Fruit fly (Drosophila melanogaster) whole organism, prepupa: ENCODE results near the gene CG45066.

ENCODE experiments used
- Blimp-1 ChIP-seq: fragments of 200-800 bp; sonication (Bioruptor generic); optimal IDR thresholded peaks from 3 replicates; lab custom pipeline; 2017; ENCODE audit warnings: missing biosample characterization, missing genetic modification characterization, mild to moderate bottlenecking, moderate library complexity, missing genetic modification reagents
- CG10631 ChIP-seq: fragments of 200-800 bp; sonication (Bioruptor generic); optimal IDR thresholded peaks from 2 replicates; lab custom pipeline; 2016; ENCODE audit warnings: missing biosample characterization, missing genetic modification characterization
- CG10669 ChIP-seq: fragments of 200-800 bp; sonication (Bioruptor generic); optimal IDR thresholded peaks from 3 replicates; lab custom pipeline; 2018; ENCODE audit warnings: missing biosample characterization, mild to moderate bottlenecking, missing genetic modification characterization, moderate library complexity
- CG11294 ChIP-seq: fragments of 200-800 bp; sonication (Bioruptor generic); IDR thresholded peaks from 2 replicates; pipeline ENCODE4 v1.3.6; 2022; ENCODE audit warnings: missing biosample characterization, missing genetic modification characterization
- CG11762 ChIP-seq: fragments of 200-800 bp; sonication (Bioruptor generic); optimal IDR thresholded peaks from 3 replicates; lab custom pipeline; 2016; ENCODE audit warnings: missing biosample characterization, missing genetic modification characterization; ENCODE audit not compliant: insufficient read depth
- CG11902 ChIP-seq: fragments of 200-800 bp; sonication (Bioruptor generic); optimal IDR thresholded peaks from 3 replicates; lab custom pipeline; 2016; ENCODE audit warnings: missing biosample characterization, missing genetic modification characterization
- CG15336 ChIP-seq: fragments of 200-800 bp; sonication (Bioruptor generic); IDR thresholded peaks from 2 replicates; pipeline ENCODE4 v1.3.6; 2022; ENCODE audit warnings: missing biosample characterization, missing genetic modification characterization
- CG1621 ChIP-seq: fragments of 200-800 bp; sonication (Bioruptor generic); optimal IDR thresholded peaks from 3 replicates; lab custom pipeline; 2018; ENCODE audit warnings: missing biosample characterization, mild to moderate bottlenecking, missing genetic modification characterization
- CG16779 ChIP-seq: fragments of 200-800 bp; sonication (Bioruptor generic); optimal IDR thresholded peaks from 3 replicates; lab custom pipeline; 2017; ENCODE audit warnings: missing biosample characterization, mild to moderate bottlenecking, missing genetic modification characterization
- CG34406 ChIP-seq: fragments of 200-800 bp; sonication (Bioruptor generic); optimal IDR thresholded peaks from 3 replicates; lab custom pipeline; 2016; ENCODE audit warnings: missing biosample characterization, missing genetic modification characterization
- CG3919 ChIP-seq: fragments of 200-800 bp; sonication (Bioruptor generic); optimal IDR thresholded peaks from 3 replicates; lab custom pipeline; 2016; ENCODE audit warnings: missing biosample characterization, missing genetic modification characterization
- CG4318 ChIP-seq: fragments of 200-800 bp; sonication (Bioruptor generic); optimal IDR thresholded peaks from 3 replicates; lab custom pipeline; 2017; ENCODE audit warnings: missing biosample characterization, mild to moderate bottlenecking, missing genetic modification characterization
- CG6163 ChIP-seq: fragments of 200-800 bp; sonication (Bioruptor generic); IDR thresholded peaks from 3 replicates; pipeline ENCODE4 v1.3.6; 2022; ENCODE audit warnings: missing biosample characterization, missing genetic modification characterization
- CG6276 ChIP-seq: fragments of 200-800 bp; sonication (Bioruptor generic); optimal IDR thresholded peaks from 2 replicates; lab custom pipeline; 2017; ENCODE audit warnings: missing biosample characterization, mild to moderate bottlenecking, missing genetic modification characterization
- CG6792 ChIP-seq: fragments of 200-800 bp; sonication (Bioruptor generic); optimal IDR thresholded peaks from 3 replicates; lab custom pipeline; 2016; ENCODE audit warnings: missing biosample characterization, missing genetic modification characterization
- CG6854 ChIP-seq: fragments of 200-800 bp; sonication (Bioruptor generic); optimal IDR thresholded peaks from 2 replicates; lab custom pipeline; 2017; ENCODE audit warnings: missing biosample characterization, mild to moderate bottlenecking, missing genetic modification characterization
- CG7368 ChIP-seq: fragments of 200-800 bp; sonication (Bioruptor generic); optimal IDR thresholded peaks from 3 replicates; lab custom pipeline; 2016; ENCODE audit warnings: missing biosample characterization, missing genetic modification characterization
- CG8119 ChIP-seq: fragments of 200-800 bp; sonication (Bioruptor generic); IDR thresholded peaks from 3 replicates; pipeline ENCODE4 v1.3.6; 2022; ENCODE audit warnings: missing biosample characterization, missing genetic modification characterization
- CG9139 ChIP-seq: fragments of 200-800 bp; sonication (Bioruptor generic); optimal IDR thresholded peaks from 3 replicates; lab custom pipeline; 2017; ENCODE audit warnings: missing biosample characterization, mild to moderate bottlenecking, missing genetic modification characterization
- Eip75B ChIP-seq: fragments of 200-800 bp; sonication (Bioruptor generic); optimal IDR thresholded peaks from 3 replicates; lab custom pipeline; 2016; ENCODE audit warnings: missing biosample characterization, missing genetic modification characterization
- Eip78C ChIP-seq: fragments of 200-800 bp; sonication (Bioruptor generic); peaks from one replicate; lab custom pipeline; 2016; ENCODE audit warnings: missing biosample characterization, missing genetic modification characterization
- Eip93F ChIP-seq: fragments of 200-800 bp; sonication (Bioruptor generic); optimal IDR thresholded peaks from 2 replicates; lab custom pipeline; 2016; ENCODE audit warnings: missing biosample characterization, mild to moderate bottlenecking, missing genetic modification characterization
- Ets21C ChIP-seq: fragments of 200-800 bp; sonication (Bioruptor generic); optimal IDR thresholded peaks from 3 replicates; lab custom pipeline; 2016; ENCODE audit warnings: missing biosample characterization, missing genetic modification characterization
- Ets96B ChIP-seq: fragments of 200-800 bp; optimal IDR thresholded peaks from 2 replicates; lab custom pipeline; 2019; ENCODE audit warnings: missing biosample characterization, mild to moderate bottlenecking, missing genetic modification characterization, moderate library complexity
- Gug ChIP-seq: fragments of 200-800 bp; sonication (Bioruptor generic); IDR thresholded peaks from 2 replicates; pipeline ENCODE4 v1.3.6; 2022; ENCODE audit warnings: missing biosample characterization, missing genetic modification characterization
- Hr38 ChIP-seq: sonication (Bioruptor generic); optimal IDR thresholded peaks from 2 replicates; lab custom pipeline; 2016; ENCODE audit warnings: missing biosample characterization, missing genetic modification characterization
- Hr39 ChIP-seq: fragments of 200-800 bp; sonication (Bioruptor generic); optimal IDR thresholded peaks from 2 replicates; lab custom pipeline; 2016; ENCODE audit warnings: missing biosample characterization, missing genetic modification characterization
- Hr4 ChIP-seq: fragments of 200-800 bp; sonication (Bioruptor generic); optimal IDR thresholded peaks from 3 replicates; lab custom pipeline; 2016; ENCODE audit warnings: missing biosample characterization, missing genetic modification characterization
- Met ChIP-seq: fragments of 200-800 bp; sonication (Bioruptor generic); optimal IDR thresholded peaks from 3 replicates; lab custom pipeline; 2016; ENCODE audit warnings: missing biosample characterization, missing genetic modification characterization
- OdsH ChIP-seq: fragments of 200-800 bp; sonication (Bioruptor generic); optimal IDR thresholded peaks from 3 replicates; lab custom pipeline; 2016; ENCODE audit warnings: missing biosample characterization, missing genetic modification characterization
- Smox ChIP-seq: fragments of 200-800 bp; sonication (Bioruptor generic); optimal IDR thresholded peaks from 3 replicates; lab custom pipeline; 2016; ENCODE audit warnings: missing biosample characterization, missing genetic modification characterization
- Sox102F ChIP-seq: fragments of 200-800 bp; sonication (Bioruptor generic); optimal IDR thresholded peaks from 2 replicates; lab custom pipeline; 2016; ENCODE audit warnings: missing biosample characterization, mild to moderate bottlenecking, missing genetic modification characterization
- Sox14 ChIP-seq: fragments of 200-800 bp; sonication (Bioruptor generic); optimal IDR thresholded peaks from 3 replicates; lab custom pipeline; 2016; ENCODE audit warnings: missing biosample characterization, missing genetic modification characterization
- Sox15 ChIP-seq: fragments of 200-800 bp; sonication (Bioruptor generic); optimal IDR thresholded peaks from 3 replicates; lab custom pipeline; 2016; ENCODE audit warnings: missing biosample characterization, missing genetic modification characterization
- acj6 ChIP-seq: fragments of 200-800 bp; sonication (Bioruptor generic); optimal IDR thresholded peaks from 3 replicates; lab custom pipeline; 2016; ENCODE audit warnings: missing biosample characterization, missing genetic modification characterization
- cyc ChIP-seq: fragments of 200-800 bp; sonication (Bioruptor generic); optimal IDR thresholded peaks from 3 replicates; lab custom pipeline; 2016; ENCODE audit warnings: missing biosample characterization, missing genetic modification characterization
- dac ChIP-seq: fragments of 200-800 bp; sonication (Bioruptor generic); optimal IDR thresholded peaks from 2 replicates; lab custom pipeline; 2017; ENCODE audit warnings: missing biosample characterization, mild to moderate bottlenecking, missing genetic modification characterization
- dsx ChIP-seq: fragments of 200-800 bp; optimal IDR thresholded peaks from 3 replicates; lab custom pipeline; 2019; ENCODE audit warnings: missing biosample characterization, mild to moderate bottlenecking, missing genetic modification characterization, moderate library complexity; ENCODE audit not compliant: poor library complexity, severe bottlenecking
- eg ChIP-seq: fragments of 200-800 bp; sonication (Bioruptor generic); IDR thresholded peaks from 3 replicates; pipeline ENCODE4 v1.3.6; 2022; ENCODE audit warnings: missing biosample characterization, missing genetic modification characterization
- esn ChIP-seq: fragments of 200-800 bp; sonication (Bioruptor generic); optimal IDR thresholded peaks from 2 replicates; lab custom pipeline; 2016; ENCODE audit warnings: missing biosample characterization, mild to moderate bottlenecking, missing genetic modification characterization, moderate library complexity
- fd59A ChIP-seq: fragments of 200-800 bp; sonication (Bioruptor generic); optimal IDR thresholded peaks from 2 replicates; lab custom pipeline; 2017; ENCODE audit warnings: missing biosample characterization, mild to moderate bottlenecking, missing genetic modification characterization, missing genetic modification reagents
- fd85E ChIP-seq: fragments of 200-800 bp; sonication (Bioruptor generic); optimal IDR thresholded peaks from 3 replicates; lab custom pipeline; 2016; ENCODE audit warnings: missing biosample characterization, missing genetic modification characterization
- fkh ChIP-seq: fragments of 200-800 bp; sonication (Bioruptor generic); optimal IDR thresholded peaks from 3 replicates; lab custom pipeline; 2017; ENCODE audit warnings: missing biosample characterization, mild to moderate bottlenecking, missing genetic modification characterization, moderate library complexity
- lz ChIP-seq: fragments of 200-800 bp; sonication (Bioruptor generic); optimal IDR thresholded peaks from 3 replicates; lab custom pipeline; 2016; ENCODE audit warnings: missing biosample characterization, missing genetic modification characterization
- net ChIP-seq: fragments of 200-800 bp; sonication (Bioruptor generic); optimal IDR thresholded peaks from 3 replicates; lab custom pipeline; 2016; ENCODE audit warnings: missing biosample characterization, missing genetic modification characterization
- pdm3 ChIP-seq: fragments of 200-800 bp; sonication (Bioruptor generic); optimal IDR thresholded peaks from 3 replicates; lab custom pipeline; 2016; ENCODE audit warnings: missing biosample characterization, missing genetic modification characterization
- salr ChIP-seq, 2 experiments: fragments of 200-800 bp; sonication (Bioruptor generic); optimal IDR thresholded peaks; 3 replicates each; lab custom pipeline; 2016 to 2018; ENCODE audit warnings: missing biosample characterization in 2 of 2, missing genetic modification characterization in 2 of 2, mild to moderate bottlenecking in 1 of 2
- spab ChIP-seq: fragments of 200-800 bp; sonication (Bioruptor generic); optimal IDR thresholded peaks from 2 replicates; lab custom pipeline; 2017; ENCODE audit warnings: missing biosample characterization, mild to moderate bottlenecking, missing genetic modification characterization, missing genetic modification reagents
- ss ChIP-seq, 2 experiments: fragments of 200-800 bp; sonication (Bioruptor generic); optimal IDR thresholded peaks; 2 replicates in 1 of 2; 3 replicates in 1 of 2; lab custom pipeline; 2017 to 2018; ENCODE audit warnings: mild to moderate bottlenecking in 2 of 2, missing biosample characterization in 2 of 2, missing genetic modification characterization in 2 of 2, moderate library complexity in 1 of 2
- svp ChIP-seq: fragments of 200-800 bp; sonication (Bioruptor generic); peaks from one replicate; lab custom pipeline; 2016; ENCODE audit warnings: missing biosample characterization, missing genetic modification characterization
- topi ChIP-seq: fragments of 200-800 bp; sonication (Bioruptor generic); optimal IDR thresholded peaks from 3 replicates; lab custom pipeline; 2016; ENCODE audit warnings: missing biosample characterization, missing genetic modification characterization
- vri ChIP-seq: fragments of 200-800 bp; sonication (Bioruptor generic); optimal IDR thresholded peaks from 3 replicates; lab custom pipeline; 2016; ENCODE audit warnings: missing biosample characterization, mild to moderate bottlenecking, missing genetic modification characterization

CG45066 gene

DNA sequence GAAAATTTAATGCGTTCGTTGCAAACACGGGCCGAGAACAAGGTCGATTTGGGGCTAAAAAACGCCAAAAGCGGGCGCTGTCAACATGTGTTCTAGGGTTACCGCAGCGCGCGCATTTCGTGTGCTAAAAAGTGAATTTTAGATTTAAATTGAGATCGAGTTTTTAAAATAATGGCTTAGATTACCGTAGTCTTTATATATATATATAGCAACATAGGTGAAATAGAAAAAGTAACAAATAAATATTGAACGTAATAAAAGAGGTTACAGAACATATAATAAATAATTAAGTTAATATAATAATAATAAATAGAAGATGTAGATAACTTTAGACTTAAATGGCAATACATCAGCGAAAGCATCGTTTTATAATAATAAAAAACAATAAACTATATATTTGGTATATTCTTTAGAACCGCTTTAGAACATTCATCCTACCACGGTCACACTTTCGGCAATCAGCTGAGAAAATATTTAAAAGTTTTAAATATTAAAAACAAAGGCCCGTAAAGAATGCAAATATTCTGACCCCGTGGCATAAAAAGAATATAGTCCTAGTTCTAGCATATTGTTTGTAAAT is 32.4 kb upstream of the CG45066 start, which contains the start of the genes CG11537 and Alg2:
CG11537 (minus strand) TSS at position 75 of the 580 bp plus-strand sequence.
Alg2 (plus strand) TSS at position 426 of the 580 bp plus-strand sequence.
- TF ChIP-seq CG15336 (GFP tag; lab: Robert Waterston, UW) (no peak), lz (no peak), CG6854 (GFP tag; lab: Kevin White, UChicago) (no peak), Sox102F (GFP tag; lab: Kevin White, UChicago) (no peak), CG1621 (tag; lab: Kevin White, UChicago) (no peak), CG9139 (GFP tag; lab: Kevin White, UChicago) (no peak), Eip93F (GFP tag; lab: Kevin White, UChicago) (no peak), esn (peak; percentile 24), CG10669 (GFP tag; lab: Kevin White, UChicago) (no peak), dsx (GFP tag; lab: Kevin White, UChicago) (no peak), cyc (GFP tag; lab: Kevin White, UChicago) (no peak), CG7368 (GFP tag; lab: Kevin White, UChicago) (no peak), Hr38 (GFP tag; lab: Kevin White, UChicago) (no peak), CG6163 (no peak), CG6276 (GFP tag; lab: Kevin White, UChicago) (no peak), acj6 (GFP tag; lab: Kevin White, UChicago) (no peak), fkh (no peak), CG6792 (GFP tag; lab: Kevin White, UChicago) (peak; percentile 11), CG34406 (GFP tag; lab: Kevin White, UChicago) (peak; percentile 10), Sox15 (GFP tag; lab: Kevin White, UChicago) (no peak), fd85E (GFP tag; lab: Kevin White, UChicago) (no peak), Ets96B (tag; lab: Kevin White, UChicago) (peak; percentile 10), CG10631 (GFP tag; lab: Kevin White, UChicago) (no peak), Eip78C (no peak), Blimp-1 (GFP tag; lab: Kevin White, UChicago) (no peak), topi (GFP tag; lab: Kevin White, UChicago) (no peak), CG11762 (GFP tag; lab: Kevin White, UChicago) (no peak), Met (GFP tag; lab: Kevin White, UChicago) (no peak), salr (GFP tag; optimal IDR thresholded peaks at IDR 0.05; lab: Kevin White, UChicago) (peak in 1 of 2 experiments; percentile 7), Eip75B (GFP tag; lab: Kevin White, UChicago) (no peak), vri (GFP tag; lab: Kevin White, UChicago) (peak; percentile 16), OdsH (peak; percentile 34), spab (no peak), CG8119 (no peak), dac (no peak), CG3919 (peak; percentile 31), CG11902 (GFP tag; lab: Kevin White, UChicago) (no peak), Hr4 (GFP tag; lab: Kevin White, UChicago) (no peak), CG4318 (GFP tag; lab: Kevin White, UChicago) (no peak), net (no peak), fd59A (no peak), Smox (GFP tag; lab: Kevin White, UChicago) (no peak), CG11294 (GFP tag; lab: Robert Waterston, UW) (no peak), Ets21C (no peak), svp (GFP tag; lab: Kevin White, UChicago) (peak; percentile 64), ss (GFP tag; optimal IDR thresholded peaks at IDR 0.05; lab: Kevin White, UChicago) (peak in 1 of 2 experiments; percentile 12), pdm3 (no peak), eg (no peak), Hr39 (GFP tag; lab: Kevin White, UChicago) (no peak), CG16779 (tag; lab: Kevin White, UChicago) (no peak), Gug (GFP tag; lab: Robert Waterston, UW) (no peak), Sox14 (GFP tag; lab: Kevin White, UChicago) (peak; percentile 40)
